Worm (Caenorhabditis elegans) whole organism, L4 larva: Measurements from ENCODE around the gene nap-1.

Experiments used
- F44E2.7 ChIP-seq: fragments of 200-800 bp; sonication (Bioruptor generic); IDR thresholded peaks from 2 replicates; pipeline ENCODE4 v2.1.2; 2022; ENCODE audit warnings: missing genetic modification characterization, missing compliant biosample characterization
- Y5F2A.4 ChIP-seq: fragments of 200-800 bp; sonication (Bioruptor generic); optimal IDR thresholded peaks from 2 replicates; lab custom pipeline; 2018; ENCODE audit warnings: mild to moderate bottlenecking, missing genetic modification characterization, missing compliant biosample characterization
- ZK546.5 ChIP-seq, 2 experiments: sonication (generic microtip); optimal IDR thresholded peaks; 2 replicates each; lab custom pipeline; 2017; ENCODE audit warnings: missing biosample characterization in 2 of 2, missing genetic modification characterization in 2 of 2
- aha-1 ChIP-seq: fragments of 150-350 bp; peaks from one replicate; lab custom pipeline; 2014; ENCODE audit warnings: missing biosample characterization, missing genetic modification characterization
- attf-4 ChIP-seq: sonication (generic microtip); optimal IDR thresholded peaks from 3 replicates; lab custom pipeline; 2017; ENCODE audit warnings: missing biosample characterization, missing genetic modification characterization
- ceh-32 ChIP-seq: sonication (generic microtip); optimal IDR thresholded peaks from 2 replicates; lab custom pipeline; 2016; ENCODE audit warnings: mild to moderate bottlenecking, missing genetic modification characterization, missing compliant biosample characterization; ENCODE audit not compliant: poor library complexity
- ceh-44 ChIP-seq: fragments of 200-800 bp; sonication (Bioruptor generic); IDR thresholded peaks from 2 replicates; pipeline ENCODE4 v1.3.6; 2022; ENCODE audit warnings: missing genetic modification reagents, missing genetic modification characterization, missing compliant biosample characterization
- ceh-82 ChIP-seq: sonication (generic microtip); optimal IDR thresholded peaks from 2 replicates; lab custom pipeline; 2017; ENCODE audit warnings: missing biosample characterization, missing genetic modification characterization
- ces-1 ChIP-seq: fragments of 150-350 bp; sonication (generic microtip); optimal IDR thresholded peaks from 4 replicates; lab custom pipeline; 2014; ENCODE audit warnings: missing biosample characterization, missing genetic modification reagents, missing genetic modification characterization
- daf-16 ChIP-seq, 3 experiments: sonication (generic microtip); optimal IDR thresholded peaks; 2 replicates each; lab custom pipeline; 2016 to 2017; ENCODE audit warnings: missing genetic modification characterization in 3 of 3, missing genetic modification reagents in 3 of 3, mild to moderate bottlenecking in 2 of 3, missing compliant biosample characterization in 2 of 3, missing biosample characterization in 1 of 3, moderate library complexity in 1 of 3
- dmd-6 ChIP-seq: fragments of 200-800 bp; sonication (Bioruptor generic); IDR thresholded peaks from 2 replicates; pipeline ENCODE4 v1.3.6; 2022; ENCODE audit warnings: missing genetic modification reagents, missing genetic modification characterization, missing compliant biosample characterization
- duxl-1 ChIP-seq: sonication (generic microtip); optimal IDR thresholded peaks from 2 replicates; lab custom pipeline; 2016; ENCODE audit warnings: mild to moderate bottlenecking, missing genetic modification characterization, moderate library complexity, missing compliant biosample characterization; ENCODE audit not compliant: poor library complexity
- dve-1 ChIP-seq: sonication (generic microtip); optimal IDR thresholded peaks from 2 replicates; lab custom pipeline; 2017; ENCODE audit warnings: antibody characterized with exemption, mild to moderate bottlenecking, missing genetic modification characterization, missing compliant biosample characterization; ENCODE audit not compliant: insufficient read depth
- egl-43 ChIP-seq: fragments of 200-800 bp; sonication (Bioruptor generic); IDR thresholded peaks from 2 replicates; pipeline ENCODE4 v1.3.6; 2022; ENCODE audit warnings: missing genetic modification reagents, missing genetic modification characterization, missing compliant biosample characterization
- hif-1 ChIP-seq, 2 experiments: sonication (generic microtip); optimal IDR thresholded peaks; 2 replicates each; lab custom pipeline; 2016 to 2017; ENCODE audit warnings: missing compliant biosample characterization in 2 of 2, missing genetic modification characterization in 2 of 2, missing genetic modification reagents in 2 of 2, missing genotype in 2 of 2, mild to moderate bottlenecking in 1 of 2
- hlh-11 ChIP-seq: fragments of 200-800 bp; sonication (Bioruptor generic); optimal IDR thresholded peaks from 2 replicates; lab custom pipeline; 2018; ENCODE audit warnings: mild to moderate bottlenecking, missing genetic modification characterization, missing compliant biosample characterization
- hlh-30 ChIP-seq: sonication (generic microtip); optimal IDR thresholded peaks from 2 replicates; lab custom pipeline; 2017; ENCODE audit warnings: antibody characterized with exemption, mild to moderate bottlenecking, missing genetic modification characterization, missing compliant biosample characterization; ENCODE audit not compliant: insufficient read depth
- hmg-1.1 ChIP-seq: fragments of 200-800 bp; sonication (Bioruptor generic); IDR thresholded peaks from 2 replicates; pipeline ENCODE4 v1.3.6; 2022; ENCODE audit warnings: missing genetic modification reagents, missing genetic modification characterization, missing compliant biosample characterization
- jun-1 ChIP-seq: fragments of 150-350 bp; optimal IDR thresholded peaks from 2 replicates; lab custom pipeline; 2014; ENCODE audit warnings: missing biosample characterization, missing genetic modification reagents, missing genetic modification characterization
- lin-15B ChIP-seq: fragments of 150-350 bp; sonication (generic microtip); optimal IDR thresholded peaks from 3 replicates; lab custom pipeline; 2014; ENCODE audit warnings: missing biosample characterization, missing genetic modification characterization
- lin-38 ChIP-seq: fragments of 200-800 bp; sonication (Bioruptor generic); IDR thresholded peaks from 2 replicates; pipeline ENCODE4 v1.3.6; 2022; ENCODE audit warnings: missing genetic modification reagents, missing genetic modification characterization, missing compliant biosample characterization
- lsy-2 ChIP-seq, 2 experiments: fragments of 150-350 bp in 1 of 2; sonication (generic microtip) in 1 of 2; optimal IDR thresholded peaks; 2 replicates each; lab custom pipeline; 2014 to 2017; ENCODE audit warnings: missing biosample characterization in 2 of 2, missing genetic modification characterization in 2 of 2
- madf-5 ChIP-seq, 2 experiments: fragments of 200-800 bp; sonication (Bioruptor generic); IDR thresholded peaks; 2 replicates each; pipeline ENCODE4 v1.3.6; 2022; ENCODE audit warnings: missing compliant biosample characterization in 2 of 2, missing genetic modification characterization in 2 of 2
- madf-9 ChIP-seq: fragments of 200-800 bp; sonication (Bioruptor generic); conservative IDR thresholded peaks from 2 replicates; pipeline ENCODE4 v1.3.6; 2022; ENCODE audit warnings: missing genetic modification reagents, missing genetic modification characterization, missing compliant biosample characterization
- mdl-1 ChIP-seq, 2 experiments: fragments of 150-350 bp in 1 of 2; sonication (generic microtip) in 1 of 2; optimal IDR thresholded peaks; 2 replicates each; lab custom pipeline; 2014 to 2017; ENCODE audit warnings: missing biosample characterization in 2 of 2, missing genetic modification characterization in 2 of 2
- mdt-29 ChIP-seq: fragments of 200-800 bp; sonication (Bioruptor generic); IDR thresholded peaks from 2 replicates; pipeline ENCODE4 v1.3.6; 2022; ENCODE audit warnings: missing genetic modification reagents, missing genetic modification characterization, missing compliant biosample characterization
- mes-2 ChIP-seq: sonication (generic microtip); optimal IDR thresholded peaks from 2 replicates; lab custom pipeline; 2016; ENCODE audit warnings: missing genotype, mild to moderate bottlenecking, missing genetic modification characterization, missing compliant biosample characterization; ENCODE audit not compliant: poor library complexity, severe bottlenecking
- mxl-3 ChIP-seq: fragments of 200-800 bp; sonication (Bioruptor generic); optimal IDR thresholded peaks from 2 replicates; lab custom pipeline; 2018; ENCODE audit warnings: mild to moderate bottlenecking, missing genetic modification characterization, missing compliant biosample characterization
- nhr-237 ChIP-seq: sonication (generic microtip); optimal IDR thresholded peaks from 2 replicates; lab custom pipeline; 2017; ENCODE audit warnings: missing biosample characterization, missing genetic modification characterization
- nhr-28 ChIP-seq: fragments of 150-350 bp; optimal IDR thresholded peaks from 2 replicates; lab custom pipeline; 2014; ENCODE audit warnings: missing biosample characterization, missing genetic modification characterization
- nhr-76 ChIP-seq: fragments of 150-350 bp; optimal IDR thresholded peaks from 2 replicates; lab custom pipeline; 2014; ENCODE audit warnings: missing biosample characterization, missing genetic modification characterization
- nhr-77 ChIP-seq: fragments of 150-350 bp; optimal IDR thresholded peaks from 2 replicates; lab custom pipeline; 2014; ENCODE audit warnings: missing biosample characterization, missing genetic modification characterization
- pqm-1 ChIP-seq: sonication (generic microtip); optimal IDR thresholded peaks from 2 replicates; lab custom pipeline; 2017; ENCODE audit warnings: missing biosample characterization, missing genetic modification characterization
- set-16 ChIP-seq: fragments of 200-800 bp; sonication (Bioruptor generic); IDR thresholded peaks from 2 replicates; pipeline ENCODE4 v1.3.6; 2022; ENCODE audit warnings: missing genetic modification reagents, missing genetic modification characterization, missing compliant biosample characterization
- snpc-4 ChIP-seq: fragments of 150-350 bp; optimal IDR thresholded peaks from 2 replicates; lab custom pipeline; 2014; ENCODE audit warnings: missing biosample characterization, missing genetic modification characterization
- tag-97 ChIP-seq: fragments of 200-800 bp; sonication (Bioruptor generic); IDR thresholded peaks from 2 replicates; pipeline ENCODE4 v1.3.6; 2022; ENCODE audit warnings: missing genetic modification characterization, missing compliant biosample characterization
- zag-1 ChIP-seq: fragments of 150-350 bp; optimal IDR thresholded peaks from 2 replicates; lab custom pipeline; 2014; ENCODE audit warnings: missing biosample characterization, missing genetic modification characterization
- zip-11 ChIP-seq: fragments of 200-800 bp; sonication (Bioruptor generic); IDR thresholded peaks from 2 replicates; pipeline ENCODE4 v1.3.6; 2022; ENCODE audit warnings: missing genetic modification characterization, missing compliant biosample characterization
- ztf-7 ChIP-seq: fragments of 150-350 bp; optimal IDR thresholded peaks from 2 replicates; lab custom pipeline; 2014; ENCODE audit warnings: missing biosample characterization, missing genetic modification characterization

nap-1 gene

ce11 chrIV:8375381-8375780 lies 3.7 kb downstream of the nap-1 start (continued):
- TF ChIP-seq nhr-76 (no peak), F44E2.7 (no peak), ztf-7 (tag; lab: Kevin White, UChicago) (peak; percentile 57), set-16 (GFP tag; lab: Robert Waterston, UW) (no peak), ces-1 (no peak), mxl-3 (GFP tag; lab: Kevin White, UChicago) (peak; percentile 45), attf-4 (no peak), snpc-4 (tag; lab: Kevin White, UChicago) (no peak), ceh-82 (tag; lab: Kevin White, UChicago) (no peak), nhr-237 (tag; lab: Kevin White, UChicago) (no peak), ceh-44 (0 out of 2 replicates have a peak, but pooled peaks have one; percentile 47), mes-2 (peak; percentile 89), hlh-11 (tag; lab: Kevin White, UChicago) (peak; percentile 67), ceh-32 (no peak), zip-11 (peak; percentile 54; the same call in 1 of the 2 replicates), mdl-1 (tag; optimal IDR thresholded peaks at IDR 0.05; lab: Kevin White, UChicago) (peak in 1 of 2 experiments; percentile 53), daf-16 (GFP tag; optimal IDR thresholded peaks at IDR 0.05; lab: Kevin White, UChicago) (peak; percentile 42 to 88), daf-16 (tag; optimal IDR thresholded peaks at IDR 0.05; lab: Kevin White, UChicago) (peak; percentile 85), Y5F2A.4 (GFP tag; lab: Kevin White, UChicago) (peak; percentile 62)

ce11 chrIV:8369135-8369534 lies 10.0 kb downstream of the nap-1 start, which contains the start of gene D2096.6:
Gene D2096.6 (minus strand): TSS chrIV:8369235.
- TF ChIP-seq lin-38 = no peak
- TF ChIP-seq hmg-1.1 (GFP tag; lab: Robert Waterston, UW) = no peak
- no peak for TF ChIP-seq egl-43 (GFP tag; lab: Robert Waterston, UW)
- no peak for TF ChIP-seq madf-9
- TF ChIP-seq hlh-11 (tag; lab: Kevin White, UChicago) = no peak
- no peak for TF ChIP-seq hif-1 (tag; optimal IDR thresholded peaks at IDR 0.05; lab: Kevin White, UChicago)
- TF ChIP-seq madf-5 (GFP tag; IDR thresholded peaks at IDR 0.05; lab: Robert Waterston, UW) = no peak
- TF ChIP-seq mdt-29 (GFP tag; lab: Robert Waterston, UW) = no peak
- TF ChIP-seq mdl-1 (tag; optimal IDR thresholded peaks at IDR 0.05; lab: Kevin White, UChicago) = no peak

ce11 chrIV:8367887-8368286 lies 11.2 kb downstream of the nap-1 start:
- no peak for TF ChIP-seq attf-4
- peak; percentile 93 for TF ChIP-seq aha-1
- TF ChIP-seq lsy-2 (tag; optimal IDR thresholded peaks at IDR 0.05; lab: Kevin White, UChicago) = no peak
- no peak for TF ChIP-seq ceh-82 (tag; lab: Kevin White, UChicago)
- TF ChIP-seq duxl-1 (tag; lab: Kevin White, UChicago) = no peak
- TF ChIP-seq ZK546.5 (tag; optimal IDR thresholded peaks at IDR 0.05; lab: Kevin White, UChicago) = no peak

- TF ChIP-seq ceh-82 (tag; lab: Kevin White, UChicago) = no peak
- peak; percentile 79 for TF ChIP-seq dmd-6 (GFP tag; lab: Robert Waterston, UW)
- peak; percentile 34 for TF ChIP-seq pqm-1
- peak; percentile 47 for TF ChIP-seq nhr-28 (tag; lab: Kevin White, UChicago)
- no peak for TF ChIP-seq nhr-77 (tag; lab: Kevin White, UChicago)
- TF ChIP-seq zag-1 (tag; lab: Kevin White, UChicago) = no peak
- TF ChIP-seq mdl-1 (tag; optimal IDR thresholded peaks at IDR 0.05; lab: Kevin White, UChicago) = peak in 1 of 2 experiments; percentile 53
- TF ChIP-seq dve-1 (tag; lab: Kevin White, UChicago) = peak; percentile 42
- no peak for TF ChIP-seq lin-15B (tag; lab: Kevin White, UChicago)
- TF ChIP-seq jun-1 (tag; lab: Kevin White, UChicago) = no peak
- no peak for TF ChIP-seq daf-16 (GFP tag; optimal IDR thresholded peaks at IDR 0.05; lab: Kevin White, UChicago)
- peak; percentile 46 for TF ChIP-seq daf-16 (tag; optimal IDR thresholded peaks at IDR 0.05; lab: Kevin White, UChicago)
- TF ChIP-seq hlh-30 (tag; lab: Kevin White, UChicago) = peak; percentile 41
- peak; percentile 13 for TF ChIP-seq mxl-3 (GFP tag; lab: Kevin White, UChicago)
- TF ChIP-seq hlh-11 (tag; lab: Kevin White, UChicago) = peak; percentile 39
- TF ChIP-seq tag-97 (GFP tag; lab: Robert Waterston, UW) = no peak
These were observed 12.8 kb downstream of the nap-1 start, which contains the start of gene aagr-1 for ce11 chrIV:8366295-8366694. Gene aagr-1 (plus strand): TSS chrIV:8366521.
